Fruit fly (Drosophila melanogaster): ENCODE measurements around the gene Msr-110.

The Msr-110 gene

dm6 chr3L:5579762-5580161, 2.6 kb upstream of the Msr-110 start:
- TF ChIP-seq gl (tag; optimal IDR thresholded peaks at IDR 0.05) (no peak), Ets98B (GFP tag; IDR thresholded peaks at IDR 0.05) (peak; percentile 84), fd96Ca (GFP tag; IDR thresholded peaks at IDR 0.05) (peak; percentile 78), CG12605 (GFP tag; IDR thresholded peaks at IDR 0.05) (peak; percentile 88), CG4496 (GFP tag; IDR thresholded peaks at IDR 0.05) (peak; percentile 81), rn (GFP tag; IDR thresholded peaks at IDR 0.05) (0 out of 2 replicates have a peak, but pooled peaks have one; percentile 30), CG14655 (GFP tag; optimal IDR thresholded peaks at IDR 0.05) (no peak), CG32121 (GFP tag; IDR thresholded peaks at IDR 0.05) (peak; percentile 89)

DNA sequence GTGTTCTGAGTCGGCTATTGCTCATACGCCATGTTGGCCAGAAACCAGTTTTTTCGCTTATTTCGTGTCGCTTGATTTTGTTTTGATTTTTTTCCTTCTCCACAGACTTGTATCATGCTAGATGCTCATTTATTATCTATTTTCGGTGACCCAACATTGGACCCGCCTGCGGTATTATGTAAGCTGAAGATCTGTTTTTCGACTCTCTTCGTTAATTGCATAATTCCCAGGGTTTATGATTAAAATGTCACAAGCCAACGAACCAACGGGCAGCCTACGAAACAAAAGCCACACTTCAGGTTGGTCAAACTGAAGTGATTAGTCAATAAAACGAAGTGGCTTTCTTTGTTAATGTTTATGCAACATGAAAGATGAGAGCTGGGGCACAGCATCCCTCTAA, 1.4 kb upstream of the Msr-110 start:
- TF ChIP-seq CG10348 (GFP tag; IDR thresholded peaks at IDR 0.05) (no peak), CG8301 (tag; optimal IDR thresholded peaks at IDR 0.05) (no peak), EcR (GFP tag; optimal IDR thresholded peaks at IDR 0.05) (no peak), Pif1B (GFP tag; optimal IDR thresholded peaks at IDR 0.05) (no peak), gl (tag; optimal IDR thresholded peaks at IDR 0.05) (no peak)

DNA sequence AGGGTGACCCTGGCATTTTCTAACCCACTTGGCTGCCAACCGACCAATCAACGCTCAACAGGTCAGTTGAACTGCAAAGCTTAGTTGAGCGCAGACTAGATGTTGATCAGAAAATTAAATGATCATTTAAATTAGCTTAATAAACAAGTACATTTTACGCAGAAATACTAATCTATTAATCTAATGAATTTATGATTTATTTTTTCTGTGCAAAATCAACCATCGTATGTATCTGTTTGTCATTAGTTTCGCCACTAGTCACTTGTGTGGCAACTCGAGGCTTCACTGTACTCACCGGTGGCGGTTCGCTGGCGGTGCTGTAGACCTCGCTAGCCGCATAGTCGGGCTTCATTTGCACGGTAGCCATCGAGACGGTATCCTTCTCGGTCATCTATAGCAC, 605 bp downstream of the Msr-110 start:
- TF ChIP-seq gl (tag; optimal IDR thresholded peaks at IDR 0.05) (no peak), CG12605 (GFP tag; IDR thresholded peaks at IDR 0.05) (0 out of 2 replicates have a peak, but pooled peaks have one; percentile 8), CG8159 (tag; optimal IDR thresholded peaks at IDR 0.05) (peak; percentile 3), Snoo (tag; optimal IDR thresholded peaks at IDR 0.05) (no peak), CG14655 (GFP tag; optimal IDR thresholded peaks at IDR 0.05) (peak; percentile 26), CG34367 (tag; optimal IDR thresholded peaks at IDR 0.05) (no peak), CG4496 (GFP tag; IDR thresholded peaks at IDR 0.05) (peak; percentile 38; the same call in 1 of the 3 replicates), Ets98B (GFP tag; IDR thresholded peaks at IDR 0.05) (no peak), EcR (GFP tag; optimal IDR thresholded peaks at IDR 0.05) (no peak), rn (GFP tag; IDR thresholded peaks at IDR 0.05) (no peak)

- TF ChIP-seq CG34367 (tag; optimal IDR thresholded peaks at IDR 0.05), result no peak
Observed at dm6 chr3L:5575524-5575923, 1.6 kb downstream of the Msr-110 start.

DNA sequence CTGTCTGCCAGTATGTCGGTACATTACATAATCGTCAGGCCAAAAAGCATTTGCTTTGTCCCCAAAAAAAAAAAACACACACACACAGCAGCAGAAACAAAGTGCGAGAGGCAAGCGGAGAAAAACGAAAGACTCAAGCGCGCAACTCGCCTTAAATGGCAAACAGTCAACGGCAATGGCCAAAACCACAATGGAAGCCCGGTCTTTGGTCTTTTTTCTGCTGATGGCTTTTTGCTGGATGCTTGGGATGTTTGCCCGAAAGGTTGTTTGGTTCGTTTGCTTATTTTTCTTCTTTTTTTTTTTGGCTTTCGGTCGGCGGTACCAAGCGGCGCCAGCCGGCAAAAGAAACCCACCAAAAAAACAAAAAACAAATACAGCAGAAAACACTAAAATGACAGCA, 6.1 kb downstream of the Msr-110 start:
- no peak for TF ChIP-seq CG13204 (GFP tag; optimal IDR thresholded peaks at IDR 0.05)
- TF ChIP-seq CG9948 (tag; optimal IDR thresholded peaks at IDR 0.05), result no peak
- TF ChIP-seq CG10348 (GFP tag; IDR thresholded peaks at IDR 0.05), result no peak
- TF ChIP-seq CG15710 (tag; optimal IDR thresholded peaks at IDR 0.05), result no peak
- TF ChIP-seq CG8159 (tag; optimal IDR thresholded peaks at IDR 0.05), result no peak
- TF ChIP-seq gl (tag; optimal IDR thresholded peaks at IDR 0.05), result no peak
- TF ChIP-seq Pif1B (GFP tag; optimal IDR thresholded peaks at IDR 0.05), result no peak
- no peak for TF ChIP-seq EcR (GFP tag; optimal IDR thresholded peaks at IDR 0.05)
- TF ChIP-seq CG34367 (tag; optimal IDR thresholded peaks at IDR 0.05), result no peak
- no peak for TF ChIP-seq CG17806 (tag; optimal IDR thresholded peaks at IDR 0.05)
- no peak for TF ChIP-seq CG14655 (GFP tag; optimal IDR thresholded peaks at IDR 0.05)
- TF ChIP-seq CG12605 (GFP tag; IDR thresholded peaks at IDR 0.05), result peak; percentile 62
- TF ChIP-seq Ets98B (GFP tag; IDR thresholded peaks at IDR 0.05), result peak; percentile 22; the same call in 1 of the 2 replicates
- TF ChIP-seq Snoo (tag; optimal IDR thresholded peaks at IDR 0.05), result peak; percentile 12
- TF ChIP-seq CG4496 (GFP tag; IDR thresholded peaks at IDR 0.05), result 0 out of 3 replicates have a peak, but pooled peaks have one; percentile 42
- no peak for TF ChIP-seq D1 (tag; optimal IDR thresholded peaks at IDR 0.05)
- TF ChIP-seq fd96Ca (GFP tag; IDR thresholded peaks at IDR 0.05), result peak; percentile 46; the same call in 1 of the 3 replicates

dm6 chr3L:5569724-5570123, 7.4 kb downstream of the Msr-110 start:
- TF ChIP-seq Pif1B (GFP tag; optimal IDR thresholded peaks at IDR 0.05) (no peak), Ets98B (GFP tag; IDR thresholded peaks at IDR 0.05) (peak; percentile 10; the same call in 1 of the 2 replicates)

DNA sequence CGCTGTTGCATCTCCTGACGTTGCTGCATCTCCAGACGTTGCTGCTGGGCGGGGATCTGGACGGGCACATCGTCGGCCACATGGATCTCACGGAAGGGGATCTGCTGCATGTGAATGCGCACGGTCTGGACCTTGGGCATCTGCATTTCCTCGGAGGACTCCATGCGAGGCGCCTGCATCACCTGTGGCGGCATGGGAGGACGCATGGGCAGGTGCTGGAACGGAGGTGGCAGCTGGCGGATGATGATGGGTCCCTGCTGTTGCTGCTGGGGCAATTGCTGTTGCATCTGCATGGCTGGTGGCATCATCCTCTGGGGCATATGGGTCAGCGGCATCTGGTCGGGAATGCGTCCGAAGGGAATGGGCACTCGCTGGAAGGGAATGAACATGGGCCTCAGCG, 8.8 kb downstream of the Msr-110 start:
- no peak for TF ChIP-seq rn (GFP tag; IDR thresholded peaks at IDR 0.05)
- no peak for TF ChIP-seq CG8301 (tag; optimal IDR thresholded peaks at IDR 0.05)
- TF ChIP-seq fd96Ca (GFP tag; IDR thresholded peaks at IDR 0.05), result no peak

DNA sequence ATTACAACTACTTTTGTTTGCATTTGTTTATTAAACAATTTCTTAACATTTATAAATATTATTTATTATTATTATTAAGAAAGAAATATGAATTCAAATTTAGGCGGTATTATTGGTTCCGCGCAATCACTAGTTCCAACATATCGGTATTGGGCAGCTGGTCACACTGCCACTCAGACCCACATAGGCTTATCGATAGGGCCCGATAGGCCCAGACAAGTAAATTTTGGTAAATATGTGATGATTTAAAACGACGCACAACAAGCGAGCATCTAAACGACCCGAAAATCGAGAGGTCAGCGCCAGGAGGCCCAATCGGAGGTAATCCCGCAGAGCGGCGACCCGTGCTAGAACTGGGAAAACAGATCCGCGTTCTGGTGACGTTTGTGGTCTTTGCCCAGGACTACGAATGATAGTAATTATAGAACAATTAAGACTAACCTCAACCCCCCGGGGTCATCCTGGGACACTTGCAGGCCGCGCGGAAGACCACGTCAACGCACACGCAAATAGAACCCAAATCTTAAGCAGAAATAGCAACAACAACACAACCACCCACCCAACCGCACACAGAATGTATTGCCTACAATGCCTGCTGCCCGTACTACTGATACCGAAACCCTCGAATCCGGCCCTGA, 12.0 kb downstream of the Msr-110 start, which contains the start of gene bc10:
TSS of gene bc10 (plus strand) at position 181 of the 638 bp plus-strand sequence.
- no peak for TF ChIP-seq CG8301 (tag; optimal IDR thresholded peaks at IDR 0.05)
- no peak for TF ChIP-seq CG17806 (tag; optimal IDR thresholded peaks at IDR 0.05)
- TF ChIP-seq Pif1A (GFP tag; optimal IDR thresholded peaks at IDR 0.05), result no peak
- no peak for TF ChIP-seq Snoo (tag; optimal IDR thresholded peaks at IDR 0.05)
- no peak for TF ChIP-seq gl (tag; optimal IDR thresholded peaks at IDR 0.05)
- TF ChIP-seq CG15710 (tag; optimal IDR thresholded peaks at IDR 0.05), result no peak
- TF ChIP-seq Ets98B (GFP tag; IDR thresholded peaks at IDR 0.05), result no peak
- no peak for TF ChIP-seq rn (GFP tag; IDR thresholded peaks at IDR 0.05)
- no peak for TF ChIP-seq CG4496 (GFP tag; IDR thresholded peaks at IDR 0.05)
- TF ChIP-seq Pif1B (GFP tag; optimal IDR thresholded peaks at IDR 0.05), result no peak
- TF ChIP-seq fd96Ca (GFP tag; IDR thresholded peaks at IDR 0.05), result no peak
- no peak for TF ChIP-seq CG10348 (GFP tag; IDR thresholded peaks at IDR 0.05)
- no peak for TF ChIP-seq EcR (GFP tag; optimal IDR thresholded peaks at IDR 0.05)
- TF ChIP-seq CG14655 (GFP tag; optimal IDR thresholded peaks at IDR 0.05), result no peak
- TF ChIP-seq CG32121 (GFP tag; IDR thresholded peaks at IDR 0.05), result no peak
- TF ChIP-seq CG8159 (tag; optimal IDR thresholded peaks at IDR 0.05), result no peak
- no peak for TF ChIP-seq CG34367 (tag; optimal IDR thresholded peaks at IDR 0.05)
- TF ChIP-seq CG12605 (GFP tag; IDR thresholded peaks at IDR 0.05), result no peak
